Worm (Caenorhabditis elegans) whole organism, mixed stage, embryonic: ENCODE data around the gene sre-49.
"Not testable (repeated sequence)": the region's sequence is repeated elsewhere in the genome, so short reads cannot be mapped to it uniquely, and the experiment has no call there.

Source experiments
- M03D4.4 ChIP-seq: sonication (generic microtip); optimal IDR thresholded peaks from 2 replicates; lab custom pipeline; 2017; ENCODE audit warnings: mild to moderate bottlenecking, missing genetic modification characterization, missing compliant biosample characterization
- bed-3 ChIP-seq: fragments of 200-800 bp; sonication (Bioruptor generic); optimal IDR thresholded peaks from 3 replicates; lab custom pipeline; 2018; ENCODE audit warnings: mild to moderate bottlenecking, missing genetic modification characterization, moderate library complexity, missing compliant biosample characterization
- blmp-1 ChIP-seq: fragments of 150-350 bp; optimal IDR thresholded peaks from 2 replicates; lab custom pipeline; 2014; ENCODE audit warnings: missing biosample characterization, missing genetic modification characterization
- ceh-39 ChIP-seq: fragments of 150-350 bp; optimal IDR thresholded peaks from 2 replicates; lab custom pipeline; 2014; ENCODE audit warnings: missing biosample characterization, missing genetic modification characterization
- ceh-43 ChIP-seq: fragments of 200-800 bp; sonication (Bioruptor generic); optimal IDR thresholded peaks from 2 replicates; lab custom pipeline; 2018; ENCODE audit warnings: mild to moderate bottlenecking, missing genetic modification characterization, moderate library complexity, missing compliant biosample characterization
- ceh-83 ChIP-seq: fragments of 200-800 bp; sonication (Bioruptor generic); optimal IDR thresholded peaks from 2 replicates; lab custom pipeline; 2018; ENCODE audit warnings: mild to moderate bottlenecking, missing genetic modification characterization, missing compliant biosample characterization
- ces-1 ChIP-seq: fragments of 150-350 bp; optimal IDR thresholded peaks from 2 replicates; lab custom pipeline; 2014; ENCODE audit warnings: missing biosample characterization, missing genetic modification reagents, missing genetic modification characterization
- cnd-1 ChIP-seq: fragments of 200-800 bp; sonication (Bioruptor generic); optimal IDR thresholded peaks from 2 replicates; lab custom pipeline; 2018; ENCODE audit warnings: mild to moderate bottlenecking, missing genetic modification characterization, missing compliant biosample characterization
- drap-1 ChIP-seq: fragments of 200-800 bp; sonication (Bioruptor generic); optimal IDR thresholded peaks from 3 replicates; lab custom pipeline; 2018; ENCODE audit warnings: mild to moderate bottlenecking, missing genetic modification characterization, missing compliant biosample characterization
- elt-1 ChIP-seq: sonication (generic microtip); optimal IDR thresholded peaks from 2 replicates; lab custom pipeline; 2017; ENCODE audit warnings: missing genetic modification characterization, mild to moderate bottlenecking, missing compliant biosample characterization, antibody characterized with exemption, moderate library complexity, borderline replicate concordance; ENCODE audit not compliant: insufficient read depth
- elt-3 ChIP-seq: fragments of 150-350 bp; optimal IDR thresholded peaks from 2 replicates; lab custom pipeline; 2014; ENCODE audit warnings: missing biosample characterization, missing genetic modification characterization
- flh-1 ChIP-seq: fragments of 200-800 bp; sonication (Bioruptor generic); optimal IDR thresholded peaks from 2 replicates; lab custom pipeline; 2018; ENCODE audit warnings: mild to moderate bottlenecking, missing genetic modification characterization, moderate library complexity, missing compliant biosample characterization
- ham-2 ChIP-seq: fragments of 200-800 bp; sonication (Bioruptor generic); optimal IDR thresholded peaks from 2 replicates; lab custom pipeline; 2018; ENCODE audit warnings: mild to moderate bottlenecking, missing genetic modification characterization, missing compliant biosample characterization
- hlh-1 ChIP-seq: fragments of 150-350 bp; optimal IDR thresholded peaks from 2 replicates; lab custom pipeline; 2014; ENCODE audit warnings: missing biosample characterization, missing genetic modification reagents, missing genetic modification characterization
- lin-13 ChIP-seq: fragments of 150-350 bp; optimal IDR thresholded peaks from 2 replicates; lab custom pipeline; 2014; ENCODE audit warnings: missing biosample characterization, missing genetic modification characterization
- lin-32 ChIP-seq: fragments of 200-800 bp; sonication (Bioruptor generic); optimal IDR thresholded peaks from 2 replicates; lab custom pipeline; 2018; ENCODE audit warnings: mild to moderate bottlenecking, missing genetic modification characterization, missing compliant biosample characterization
- lsy-2 ChIP-seq: fragments of 150-350 bp; optimal IDR thresholded peaks from 2 replicates; lab custom pipeline; 2014; ENCODE audit warnings: missing biosample characterization, missing genetic modification characterization
- mep-1 ChIP-seq: fragments of 150-350 bp; optimal IDR thresholded peaks from 2 replicates; lab custom pipeline; 2017; ENCODE audit warnings: missing biosample characterization, missing genetic modification reagents, missing genetic modification characterization, inconsistent platforms
- mls-2 ChIP-seq: sonication (generic microtip); optimal IDR thresholded peaks from 2 replicates; lab custom pipeline; 2016; ENCODE audit warnings: mild to moderate bottlenecking, missing genetic modification characterization, moderate library complexity, missing compliant biosample characterization
- nhr-12 ChIP-seq: fragments of 150-350 bp; optimal IDR thresholded peaks from 2 replicates; lab custom pipeline; 2014; ENCODE audit warnings: missing biosample characterization, missing genetic modification characterization
- nhr-237 ChIP-seq: fragments of 150-350 bp; optimal IDR thresholded peaks from 2 replicates; lab custom pipeline; 2014; ENCODE audit warnings: missing biosample characterization, missing genetic modification characterization
- nhr-28 ChIP-seq: fragments of 150-350 bp; optimal IDR thresholded peaks from 2 replicates; lab custom pipeline; 2014; ENCODE audit warnings: missing biosample characterization, missing genetic modification characterization
- nhr-76 ChIP-seq: sonication (generic microtip); optimal IDR thresholded peaks from 2 replicates; lab custom pipeline; 2017; ENCODE audit warnings: missing biosample characterization, missing genetic modification characterization
- pha-4 ChIP-seq: fragments of 150-350 bp; optimal IDR thresholded peaks from 2 replicates; lab custom pipeline; 2018; ENCODE audit warnings: missing biosample characterization, missing genetic modification reagents, missing genetic modification characterization
- sem-2 ChIP-seq: fragments of 200-800 bp; sonication (Bioruptor generic); optimal IDR thresholded peaks from 2 replicates; lab custom pipeline; 2018; ENCODE audit warnings: mild to moderate bottlenecking, missing genetic modification characterization, missing compliant biosample characterization
- snpc-4 ChIP-seq: fragments of 150-350 bp; optimal IDR thresholded peaks from 2 replicates; lab custom pipeline; 2014; ENCODE audit warnings: missing biosample characterization, missing genetic modification characterization
- sptf-1 ChIP-seq: sonication (generic microtip); optimal IDR thresholded peaks from 2 replicates; lab custom pipeline; 2017; ENCODE audit warnings: mild to moderate bottlenecking, missing genetic modification characterization, moderate library complexity, missing compliant biosample characterization
- unc-120 ChIP-seq: sonication (generic microtip); optimal IDR thresholded peaks from 2 replicates; lab custom pipeline; 2017; ENCODE audit warnings: missing genetic modification characterization, missing compliant biosample characterization; ENCODE audit not compliant: poor library complexity, severe bottlenecking
- unc-39 ChIP-seq: fragments of 150-350 bp; optimal IDR thresholded peaks from 2 replicates; lab custom pipeline; 2014; ENCODE audit warnings: missing biosample characterization, missing genetic modification characterization
- unc-62 ChIP-seq: fragments of 150-350 bp; optimal IDR thresholded peaks from 2 replicates; lab custom pipeline; 2014; ENCODE audit warnings: missing biosample characterization, missing genetic modification reagents, missing genetic modification characterization
- zip-8 ChIP-seq: fragments of 150-350 bp; optimal IDR thresholded peaks from 2 replicates; lab custom pipeline; 2014; ENCODE audit warnings: missing biosample characterization, missing genetic modification characterization
- ztf-11 ChIP-seq: fragments of 150-350 bp; optimal IDR thresholded peaks from 2 replicates; lab custom pipeline; 2014; ENCODE audit warnings: missing biosample characterization, missing genetic modification characterization

sre-49 gene

DNA sequence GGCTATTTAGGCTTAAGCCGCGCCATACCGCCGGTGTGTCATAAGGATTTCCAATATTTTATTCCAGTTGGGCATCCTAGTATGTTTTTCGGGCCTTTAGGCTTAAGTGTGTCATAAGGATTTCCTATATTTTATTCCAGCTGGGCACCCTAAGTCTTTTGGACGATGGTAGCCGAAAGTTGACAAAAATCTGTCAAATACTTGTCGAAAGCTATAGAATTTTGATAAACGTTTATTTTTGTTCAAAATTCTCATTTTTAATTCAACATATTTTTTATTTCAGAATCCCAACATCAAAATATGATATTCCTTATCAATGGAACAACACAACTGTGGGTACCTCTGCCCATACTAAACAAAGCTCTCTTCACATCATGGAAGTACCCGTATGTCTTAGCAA, at the start of gene sre-49:
TSS of gene sre-49 (plus strand) at position 301 of the 400 bp plus-strand sequence.
- not testable (repeated sequence) for TF ChIP-seq ham-2, ceh-83, ces-1 (GFP tag; lab: Kevin White, UChicago)

DNA sequence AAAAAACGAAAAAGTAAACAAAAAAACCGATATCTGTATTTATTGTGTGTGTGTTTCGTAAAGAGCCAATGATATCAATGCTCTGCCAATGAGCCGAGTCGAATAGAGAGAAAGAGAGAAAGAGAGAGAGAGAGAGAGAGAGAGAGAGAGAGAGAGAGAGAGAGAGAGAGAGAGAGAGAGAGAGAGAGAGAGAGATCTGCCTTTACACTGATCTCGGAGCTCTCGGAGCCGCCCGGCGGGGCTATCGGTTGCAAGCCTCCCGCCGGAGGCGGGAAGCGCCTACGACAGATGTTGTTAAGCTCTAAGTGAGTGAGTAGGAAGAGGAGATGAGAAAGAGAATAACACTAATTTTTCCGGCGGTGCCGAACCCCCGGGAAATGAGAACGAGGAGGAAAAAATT, 49.8 kb upstream of the sre-49 start:
- TF ChIP-seq snpc-4 (tag; lab: Kevin White, UChicago) (no peak), ham-2 (GFP tag; lab: Kevin White, UChicago) (no peak), ceh-39 (tag; lab: Kevin White, UChicago) (no peak), M03D4.4 (tag; lab: Kevin White, UChicago) (peak; percentile 59), mep-1 (tag; lab: Kevin White, UChicago) (no peak), hlh-1 (peak; percentile 71), lin-32 (GFP tag; lab: Kevin White, UChicago) (no peak), sptf-1 (peak; percentile 50), ceh-83 (GFP tag; lab: Kevin White, UChicago) (no peak), ces-1 (GFP tag; lab: Kevin White, UChicago) (no peak), unc-39 (tag; lab: Kevin White, UChicago) (no peak), unc-62 (peak; percentile 0), bed-3 (GFP tag; lab: Kevin White, UChicago) (no peak), ceh-43 (no peak), blmp-1 (tag; lab: Kevin White, UChicago) (no peak), mls-2 (tag; lab: Kevin White, UChicago) (no peak), drap-1 (GFP tag; lab: Kevin White, UChicago) (no peak), sem-2 (no peak), unc-120 (tag; lab: Kevin White, UChicago) (peak; percentile 31), lin-13 (tag; lab: Kevin White, UChicago) (no peak), elt-1 (no peak), nhr-28 (tag; lab: Kevin White, UChicago) (no peak), pha-4 (tag; lab: Kevin White, UChicago) (no peak), nhr-12 (tag; lab: Kevin White, UChicago) (no peak)
- TF ChIP-seq, all 35 proteins: peak for 5

- TF ChIP-seq ces-1 (GFP tag; lab: Kevin White, UChicago) (no peak), nhr-76 (no peak), lsy-2 (tag; lab: Kevin White, UChicago) (no peak), blmp-1 (tag; lab: Kevin White, UChicago) (no peak), pha-4 (tag; lab: Kevin White, UChicago) (no peak), elt-1 (no peak), nhr-12 (tag; lab: Kevin White, UChicago) (no peak), cnd-1 (tag; lab: Kevin White, UChicago) (no peak), hlh-1 (no peak)
These were observed 43.7 kb upstream of the sre-49 start, which contains the start of gene Y57A10A.27 for ce11 chrII:12274944-12275343. Gene Y57A10A.27, minus strand, starts transcription at chrII:12275044.

DNA sequence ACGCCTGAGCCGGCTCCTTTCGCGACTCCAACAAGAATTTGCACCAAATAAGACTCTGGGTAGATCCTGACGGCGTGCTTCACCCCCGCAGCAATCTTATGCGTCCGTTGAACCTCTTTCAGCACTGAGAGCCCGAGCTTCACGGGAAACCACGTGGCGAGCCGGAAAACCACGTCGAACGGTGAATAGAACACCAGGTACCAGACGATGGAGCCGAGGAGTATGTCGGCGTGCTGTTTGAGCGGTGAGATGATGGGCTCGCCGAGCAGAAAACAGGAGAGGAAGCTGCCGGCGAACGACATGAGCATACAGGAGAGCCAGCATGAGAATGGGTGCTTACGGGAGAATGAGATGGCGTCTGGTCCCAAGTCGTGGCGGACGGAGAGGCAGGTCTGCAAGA, 40.0 kb upstream of the sre-49 start:
- TF ChIP-seq nhr-12 (tag; lab: Kevin White, UChicago) (no peak), ceh-43 (no peak)

DNA sequence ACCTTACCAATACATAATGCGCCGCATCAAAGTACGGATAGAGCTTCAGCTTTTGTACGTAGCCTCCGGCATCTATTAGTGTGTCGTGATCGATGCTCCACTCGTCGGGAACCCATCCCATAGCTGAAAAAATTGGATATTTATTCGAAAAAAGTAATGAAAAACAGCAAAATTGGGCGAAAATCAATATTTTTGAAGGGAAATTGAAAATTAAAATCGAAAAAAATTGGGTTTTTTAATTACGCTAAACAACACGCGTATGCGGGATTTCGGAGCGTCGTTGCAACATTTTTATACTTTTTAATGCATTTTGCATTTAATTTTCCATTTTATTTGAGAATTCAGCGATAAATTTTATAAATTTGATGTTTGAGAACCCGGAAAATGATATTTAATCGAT, 39.4 kb upstream of the sre-49 start, which contains the start of the genes tric-1B.2 and Y57A10A.29:
TSS of gene tric-1B.2 (minus strand) at position 129 of the 400 bp plus-strand sequence.
TSS of gene Y57A10A.29 (plus strand) at position 303 of the 400 bp plus-strand sequence.
- TF ChIP-seq lin-13 (tag; lab: Kevin White, UChicago), result no peak
- peak; percentile 67 for TF ChIP-seq ces-1 (GFP tag; lab: Kevin White, UChicago)

DNA sequence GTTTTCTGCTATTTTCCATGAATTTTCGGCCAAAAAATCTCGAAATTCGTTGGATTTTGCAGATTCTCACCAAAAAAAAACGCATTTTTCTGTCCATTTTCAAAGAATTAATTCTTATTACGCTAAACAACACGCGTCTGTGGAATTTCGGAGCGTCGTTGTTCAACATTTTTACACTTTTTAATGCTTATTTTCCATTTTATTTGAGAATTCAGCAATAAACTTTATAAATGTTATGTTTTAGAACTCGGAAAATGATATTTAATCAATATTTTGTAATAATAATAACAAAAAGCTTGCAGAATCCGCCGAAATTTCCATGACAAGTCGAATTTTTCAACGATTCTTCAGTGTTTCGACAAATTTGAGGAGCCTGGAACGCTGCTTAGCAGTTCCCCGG, 38.3 kb upstream of the sre-49 start, which contains the start of gene ife-5:
TSS of gene ife-5 (plus strand) at position 301 of the 400 bp plus-strand sequence.
- no peak for TF ChIP-seq lin-32 (GFP tag; lab: Kevin White, UChicago)
- TF ChIP-seq sem-2, result no peak
- no peak for TF ChIP-seq pha-4 (tag; lab: Kevin White, UChicago)
- TF ChIP-seq M03D4.4 (tag; lab: Kevin White, UChicago), result no peak
- no peak for TF ChIP-seq elt-3 (tag; lab: Kevin White, UChicago)
- TF ChIP-seq zip-8 (tag; lab: Kevin White, UChicago), result no peak
- no peak for TF ChIP-seq bed-3 (GFP tag; lab: Kevin White, UChicago)
- no peak for TF ChIP-seq ceh-43
- TF ChIP-seq nhr-237 (tag; lab: Kevin White, UChicago), result no peak
- TF ChIP-seq lsy-2 (tag; lab: Kevin White, UChicago), result no peak
- TF ChIP-seq flh-1, result no peak
- no peak for TF ChIP-seq ztf-11
- TF ChIP-seq, all 35 proteins: peak for 0
